Fruit fly (Drosophila melanogaster): ENCODE measurements around the gene CG13895.
A peak's percentile ranks its signal among the peaks of the same experiment; 100 is the strongest.

CG13895 gene

DNA sequence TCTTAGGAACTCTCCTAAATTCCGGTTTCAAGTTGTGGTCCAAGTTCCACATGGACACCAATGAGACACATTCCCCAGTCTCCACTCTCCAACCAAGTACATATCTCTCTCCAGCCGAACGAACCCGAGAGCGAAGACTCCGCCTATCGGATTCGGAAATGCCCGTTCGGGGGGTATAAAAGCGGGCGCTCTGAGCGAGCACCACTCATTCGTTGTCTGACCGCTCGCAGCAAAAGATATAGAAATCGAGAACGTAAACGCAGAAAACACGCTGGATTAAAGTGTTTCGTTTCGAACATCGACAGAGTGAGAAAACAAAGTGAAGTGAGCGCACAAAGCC, 41.2 kb upstream of the CG13895 start, which contains the start of gene emc (continued):
- TF ChIP-seq crol (GFP tag; IDR thresholded peaks at IDR 0.05) (peak; percentile 37; the same call in 1 of the 2 replicates), hb (GFP tag; IDR thresholded peaks at IDR 0.05; ENCODE audit: partially characterized antibody) (no peak), NC2α (GFP tag; optimal IDR thresholded peaks at IDR 0.05) (peak; percentile 51), row (GFP tag; IDR thresholded peaks at IDR 0.05) (no peak; the same call in 2 of the 3 replicates), Ets65A (GFP tag) (no peak), mld (GFP tag; IDR thresholded peaks at IDR 0.05; ENCODE audit: partially characterized antibody) (0 out of 3 replicates have a peak, but pooled peaks have one; percentile 67), gem (tag; optimal IDR thresholded peaks at IDR 0.05) (no peak), Xbp1 (GFP tag; optimal IDR thresholded peaks at IDR 0.05) (peak; percentile 19), Nf-YA (GFP tag; IDR thresholded peaks at IDR 0.05) (peak; percentile 62; the same call in 1 of the 2 replicates), dpn (GFP tag; optimal IDR thresholded peaks at IDR 0.05) (peak; percentile 38 to 55), Oli (tag; optimal IDR thresholded peaks at IDR 0.05) (no peak), ind (GFP tag; optimal IDR thresholded peaks at IDR 0.05) (no peak), onecut (GFP tag; IDR thresholded peaks at IDR 0.05) (peak; percentile 75), NK7.1 (GFP tag; optimal IDR thresholded peaks at IDR 0.05) (peak; percentile 22), sr (GFP tag; IDR thresholded peaks at IDR 0.05) (peak; percentile 61; the same call in 2 of the 3 replicates), CG17912 (GFP tag; optimal IDR thresholded peaks at IDR 0.05) (peak; percentile 58), NFAT (GFP tag; IDR thresholded peaks at IDR 0.05) (peak; percentile 61), jumu (GFP tag; optimal IDR thresholded peaks at IDR 0.05) (no peak), vvl (GFP tag; IDR thresholded peaks at IDR 0.05) (peak; percentile 84), Mes4 (GFP tag; optimal IDR thresholded peaks at IDR 0.05) (peak; percentile 16), gcm (GFP tag; optimal IDR thresholded peaks at IDR 0.05) (peak; percentile 72), ranshi (GFP tag; IDR thresholded peaks at IDR 0.05) (peak; percentile 45; the same call in 1 of the 2 replicates), oc (tag; optimal IDR thresholded peaks at IDR 0.05) (peak; percentile 86), HLH54F (GFP tag; optimal IDR thresholded peaks at IDR 0.05) (peak; percentile 7), CG17359 (tag; optimal IDR thresholded peaks at IDR 0.05) (peak; percentile 65), CG5245 (GFP tag; optimal IDR thresholded peaks at IDR 0.05) (no peak), CG31365 (tag; optimal IDR thresholded peaks at IDR 0.05) (peak; percentile 61), Nf-YB (GFP tag; optimal IDR thresholded peaks at IDR 0.05) (peak; percentile 93), CG12942 (GFP tag; optimal IDR thresholded peaks at IDR 0.05) (no peak), TFAM (GFP tag; optimal IDR thresholded peaks at IDR 0.05) (no peak), CG10654 (GFP tag; optimal IDR thresholded peaks at IDR 0.05) (no peak), ap (GFP tag; IDR thresholded peaks at IDR 0.05) (no peak), CG15479 (GFP tag; optimal IDR thresholded peaks at IDR 0.05) (peak; percentile 28), en (GFP tag; optimal IDR thresholded peaks at IDR 0.05) (no peak), CG8388 (GFP tag; optimal IDR thresholded peaks at IDR 0.05) (peak; percentile 31), CG11456 (GFP tag; IDR thresholded peaks at IDR 0.05) (peak; percentile 67; the same call in 2 of the 3 replicates), HmgZ (tag; optimal IDR thresholded peaks at IDR 0.05) (peak; percentile 81), ato (GFP tag; IDR thresholded peaks at IDR 0.05; ENCODE audit: partially characterized antibody) (peak; percentile 79), CG10209 (GFP tag; optimal IDR thresholded peaks at IDR 0.05) (peak; percentile 40), Camta (GFP tag; optimal IDR thresholded peaks at IDR 0.05) (no peak), inv (GFP tag; IDR thresholded peaks at IDR 0.05; ENCODE audit: partially characterized antibody) (peak; percentile 25; the same call in 1 of the 2 replicates), Hsf (GFP tag; optimal IDR thresholded peaks at IDR 0.05) (peak; percentile 14), CG18599 (GFP tag; optimal IDR thresholded peaks at IDR 0.05) (peak; percentile 79), CG3407 (GFP tag; optimal IDR thresholded peaks at IDR 0.05) (no peak), B-H2 (GFP tag; optimal IDR thresholded peaks at IDR 0.05) (peak; percentile 80), Hey (tag; optimal IDR thresholded peaks at IDR 0.05) (peak; percentile 51), CG10267 (tag; optimal IDR thresholded peaks at IDR 0.05) (peak; percentile 33), cato (GFP tag; optimal IDR thresholded peaks at IDR 0.05; ENCODE audit: borderline replicate concordance) (no peak), bigmax (GFP tag; optimal IDR thresholded peaks at IDR 0.05) (peak; percentile 26), sima (GFP tag; optimal IDR thresholded peaks at IDR 0.05) (no peak), toy (GFP tag; IDR thresholded peaks at IDR 0.05) (no peak)

All from whole organism, embryonic.